Worm (Caenorhabditis elegans): ENCODE results near the gene Y54F10AR.2.
A peak's percentile ranks its signal among the peaks of the same experiment; 100 is the strongest.

Gene Y54F10AR.2

ce11 chrIII:2596984-2597454 is 25.7 kb upstream of the Y54F10AR.2 start, which contains the start of gene apb-1 (continued):
- TF ChIP-seq snpc-4 (GFP tag; optimal IDR thresholded peaks at IDR 0.05): peak; percentile 11
- TF ChIP-seq snpc-4 (tag; optimal IDR thresholded peaks at IDR 0.05): peak; percentile 58 to 79 (median 64)
- no peak for TF ChIP-seq F10E7.11 (tag; optimal IDR thresholded peaks at IDR 0.05)
- TF ChIP-seq chd-7 (tag; optimal IDR thresholded peaks at IDR 0.05): no peak
- 0 out of 2 replicates have a peak, but pooled peaks have one; percentile 76 for TF ChIP-seq egl-18 (GFP tag; IDR thresholded peaks at IDR 0.05)
- TF ChIP-seq hlh-12 (tag; optimal IDR thresholded peaks at IDR 0.05): no peak
- peak; percentile 73 for TF ChIP-seq atf-7 (tag; optimal IDR thresholded peaks at IDR 0.05)
- no peak for TF ChIP-seq ceh-58 (GFP tag; IDR thresholded peaks at IDR 0.05)
- TF ChIP-seq somi-1 (GFP tag; optimal IDR thresholded peaks at IDR 0.05): no peak
- no peak for TF ChIP-seq rpc-1 (optimal IDR thresholded peaks at IDR 0.05)
- no peak for TF ChIP-seq rpc-1 (tag; optimal IDR thresholded peaks at IDR 0.05)
- no peak for TF ChIP-seq bed-1 (GFP tag; IDR thresholded peaks at IDR 0.05)
- TF ChIP-seq dpff-1 (tag; optimal IDR thresholded peaks at IDR 0.05): no peak
- TF ChIP-seq ccch-3 (GFP tag; optimal IDR thresholded peaks at IDR 0.05): no peak
- no peak for TF ChIP-seq aptf-3 (GFP tag; IDR thresholded peaks at IDR 0.05)
- TF ChIP-seq attf-3 (GFP tag; conservative IDR thresholded peaks at IDR 0.05): no peak; the same call in 1 of the 2 replicates
- peak; percentile 93 for TF ChIP-seq madf-6 (GFP tag; IDR thresholded peaks at IDR 0.05)
- TF ChIP-seq zfh-2 (GFP tag; conservative IDR thresholded peaks at IDR 0.05): no peak
- no peak for TF ChIP-seq ZK185.1 (tag; optimal IDR thresholded peaks at IDR 0.05; ENCODE audit: poor library complexity, severe bottlenecking)
- TF ChIP-seq hmg-1.2 (GFP tag; IDR thresholded peaks at IDR 0.05): peak; percentile 61
- TF ChIP-seq Y67H2A.10 (GFP tag; conservative IDR thresholded peaks at IDR 0.05): 0 out of 2 replicates have a peak, but pooled peaks have one; percentile 6
- TF ChIP-seq rcor-1 (GFP tag; IDR thresholded peaks at IDR 0.05): peak; percentile 92
- no peak for TF ChIP-seq rec-8 (tag; optimal IDR thresholded peaks at IDR 0.05)
- peak; percentile 79 for TF ChIP-seq tlf-1 (GFP tag; optimal IDR thresholded peaks at IDR 0.05)
- TF ChIP-seq ztf-25 (GFP tag; IDR thresholded peaks at IDR 0.05): no peak
- no peak for TF ChIP-seq ets-4 (GFP tag; optimal IDR thresholded peaks at IDR 0.05)
- no peak for TF ChIP-seq him-1 (tag; optimal IDR thresholded peaks at IDR 0.05)
- TF ChIP-seq hsf-1 (GFP tag; IDR thresholded peaks at IDR 0.05): no peak; the same call in 1 of the 2 replicates
- no peak for TF ChIP-seq Y56A3A.18 (GFP tag; IDR thresholded peaks at IDR 0.05)
- no peak for TF ChIP-seq F22D6.2 (tag; optimal IDR thresholded peaks at IDR 0.05)
- no peak for TF ChIP-seq ztf-3 (GFP tag; optimal IDR thresholded peaks at IDR 0.05)
- TF ChIP-seq F57C9.4 (tag; optimal IDR thresholded peaks at IDR 0.05): no peak

ce11 chrIII:2586193-2586592 is 14.8 kb upstream of the Y54F10AR.2 start, which contains the start of gene gpa-17:
TSS of gene gpa-17 (plus strand) at chrIII:2586555.
- TF ChIP-seq nhr-80 (tag; optimal IDR thresholded peaks at IDR 0.05): peak; percentile 64
- TF ChIP-seq bed-1 (GFP tag; IDR thresholded peaks at IDR 0.05): no peak

- TF ChIP-seq K11D2.4 (GFP tag; IDR thresholded peaks at IDR 0.05): 0 out of 2 replicates have a peak, but pooled peaks have one; percentile 18
- 0 out of 2 replicates have a peak, but pooled peaks have one; percentile 59 for TF ChIP-seq ztf-28 (GFP tag; IDR thresholded peaks at IDR 0.05)
- TF ChIP-seq hmg-1.2 (GFP tag; IDR thresholded peaks at IDR 0.05): 0 out of 2 replicates have a peak, but pooled peaks have one; percentile 6
- 0 out of 2 replicates have a peak, but pooled peaks have one; percentile 17 for TF ChIP-seq hsf-1 (GFP tag; IDR thresholded peaks at IDR 0.05)
- TF ChIP-seq dox-1 (GFP tag; IDR thresholded peaks at IDR 0.05): peak; percentile 57; the same call in 1 of the 2 replicates
- TF ChIP-seq madf-8 (GFP tag; conservative IDR thresholded peaks at IDR 0.05): peak; percentile 71
- TF ChIP-seq madf-6 (GFP tag; IDR thresholded peaks at IDR 0.05): peak; percentile 85
- peak; percentile 22; the same call in 1 of the 2 replicates for TF ChIP-seq D2030.7 (GFP tag; IDR thresholded peaks at IDR 0.05)
- TF ChIP-seq mcd-1 (GFP tag; IDR thresholded peaks at IDR 0.05): peak; percentile 58
- 0 out of 2 replicates have a peak, but pooled peaks have one; percentile 32 for TF ChIP-seq F33H1.4 (GFP tag; IDR thresholded peaks at IDR 0.05)
Measured at ce11 chrIII:2583302-2583701, 12.0 kb upstream of the Y54F10AR.2 start.
